Fruit fly (Drosophila melanogaster): ENCODE results near the gene CG6254.

- TF ChIP-seq Rel (GFP tag; optimal IDR thresholded peaks at IDR 0.05), result no peak
- TF ChIP-seq Rel (tag; optimal IDR thresholded peaks at IDR 0.05), result no peak
- no peak for TF ChIP-seq usp (GFP tag; optimal IDR thresholded peaks at IDR 0.05)
- TF ChIP-seq pan (optimal IDR thresholded peaks at IDR 0.05), result no peak
- TF ChIP-seq Dfd (GFP tag; optimal IDR thresholded peaks at IDR 0.05), result no peak
- no peak for TF ChIP-seq dsf (GFP tag; optimal IDR thresholded peaks at IDR 0.05; ENCODE audit: borderline replicate concordance)
- no peak for TF ChIP-seq psq (GFP tag; optimal IDR thresholded peaks at IDR 0.05)
- TF ChIP-seq Dif (GFP tag; optimal IDR thresholded peaks at IDR 0.05; ENCODE audit: partially characterized antibody), result no peak
- no peak for TF ChIP-seq brk (GFP tag; optimal IDR thresholded peaks at IDR 0.05)
- no peak for TF ChIP-seq Myc (optimal IDR thresholded peaks at IDR 0.05)
- no peak for TF ChIP-seq Jra (GFP tag; optimal IDR thresholded peaks at IDR 0.05)
- no peak for TF ChIP-seq lola (GFP tag; optimal IDR thresholded peaks at IDR 0.05)
- no peak for TF ChIP-seq woc (GFP tag; optimal IDR thresholded peaks at IDR 0.05)
- TF ChIP-seq fru (GFP tag; optimal IDR thresholded peaks at IDR 0.05), result no peak
These were observed 48.9 kb downstream of the CG6254 start, which contains the start of gene CAH7 for dm6 chr3R:10112195-10112594.

Data from whole organism, wandering third instar larva.